Fruit fly (Drosophila melanogaster): Measurements from ENCODE around the gene hry.

DNA sequence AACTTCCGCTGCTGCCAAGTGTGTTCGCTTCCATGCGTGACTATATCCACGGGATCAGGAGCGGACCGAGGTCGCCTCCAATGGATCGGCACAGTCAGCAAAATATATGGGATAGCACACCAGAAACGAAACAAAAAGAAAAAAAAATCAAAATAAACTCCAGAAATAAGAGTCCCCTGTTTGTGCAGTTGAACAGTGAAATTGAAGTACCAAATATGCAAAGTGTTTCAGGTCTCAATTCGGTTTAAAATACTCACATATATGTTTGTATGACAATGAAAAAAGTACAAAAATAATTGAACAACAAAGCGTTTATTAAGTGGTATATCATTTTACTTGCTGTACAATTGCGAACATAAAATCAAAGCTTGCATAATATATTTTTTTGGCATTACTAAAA, 16.0 kb upstream of the hry start:
- TF ChIP-seq h (optimal IDR thresholded peaks at IDR 0.05), result no peak
- TF ChIP-seq Sin3A (optimal IDR thresholded peaks at IDR 0.05), result no peak
- no peak for TF ChIP-seq psq (optimal IDR thresholded peaks at IDR 0.05)
- TF ChIP-seq ttk (optimal IDR thresholded peaks at IDR 0.05), result no peak
